Worm (Caenorhabditis elegans) whole organism, late embryonic: ENCODE measurements around the gene Y41C4A.21.
A peak's percentile ranks its signal among the peaks of the same experiment; 100 is the strongest.

Experiments
- ahr-1 ChIP-seq: sonication (generic microtip); optimal IDR thresholded peaks from 2 replicates; lab custom pipeline; 2016; ENCODE audit warnings: missing genetic modification characterization, missing compliant biosample characterization
- ceh-18 ChIP-seq: sonication (generic microtip); optimal IDR thresholded peaks from 2 replicates; lab custom pipeline; 2016; ENCODE audit warnings: missing genetic modification characterization, missing compliant biosample characterization
- ceh-2 ChIP-seq: sonication (generic microtip); optimal IDR thresholded peaks from 2 replicates; lab custom pipeline; 2016; ENCODE audit warnings: missing genotype, missing genetic modification characterization, missing compliant biosample characterization
- ceh-45 ChIP-seq: fragments of 200-800 bp; sonication (Bioruptor generic); IDR thresholded peaks from 2 replicates; pipeline ENCODE4 v1.3.6; 2022; ENCODE audit warnings: missing genetic modification reagents, missing genetic modification characterization, missing compliant biosample characterization
- fkh-10 ChIP-seq: fragments of 150-350 bp; optimal IDR thresholded peaks from 2 replicates; lab custom pipeline; 2014; ENCODE audit warnings: missing biosample characterization, missing genetic modification reagents, missing genetic modification characterization
- hlh-8 ChIP-seq: sonication (generic microtip); optimal IDR thresholded peaks from 2 replicates; lab custom pipeline; 2016; ENCODE audit warnings: missing genotype, missing genetic modification characterization, missing compliant biosample characterization
- lim-6 ChIP-seq: sonication (generic microtip); optimal IDR thresholded peaks from 2 replicates; lab custom pipeline; 2016; ENCODE audit warnings: missing genetic modification characterization, missing compliant biosample characterization
- pha-4 ChIP-seq: fragments of 150-350 bp; optimal IDR thresholded peaks from 2 replicates; lab custom pipeline; 2018; ENCODE audit warnings: missing biosample characterization, missing genetic modification reagents, missing genetic modification characterization
- ref-2 ChIP-seq: sonication (generic microtip); optimal IDR thresholded peaks from 2 replicates; lab custom pipeline; 2016; ENCODE audit warnings: missing genetic modification characterization, missing compliant biosample characterization
- rnt-1 ChIP-seq: sonication (generic microtip); optimal IDR thresholded peaks from 2 replicates; lab custom pipeline; 2016; ENCODE audit warnings: missing genetic modification characterization, missing compliant biosample characterization
- tbx-2 ChIP-seq: sonication (generic microtip); optimal IDR thresholded peaks from 2 replicates; lab custom pipeline; 2016; ENCODE audit warnings: missing genetic modification characterization, missing compliant biosample characterization
- unc-42 ChIP-seq: sonication (generic microtip); optimal IDR thresholded peaks from 2 replicates; lab custom pipeline; 2016; ENCODE audit warnings: missing genotype, missing genetic modification characterization, missing compliant biosample characterization

DNA sequence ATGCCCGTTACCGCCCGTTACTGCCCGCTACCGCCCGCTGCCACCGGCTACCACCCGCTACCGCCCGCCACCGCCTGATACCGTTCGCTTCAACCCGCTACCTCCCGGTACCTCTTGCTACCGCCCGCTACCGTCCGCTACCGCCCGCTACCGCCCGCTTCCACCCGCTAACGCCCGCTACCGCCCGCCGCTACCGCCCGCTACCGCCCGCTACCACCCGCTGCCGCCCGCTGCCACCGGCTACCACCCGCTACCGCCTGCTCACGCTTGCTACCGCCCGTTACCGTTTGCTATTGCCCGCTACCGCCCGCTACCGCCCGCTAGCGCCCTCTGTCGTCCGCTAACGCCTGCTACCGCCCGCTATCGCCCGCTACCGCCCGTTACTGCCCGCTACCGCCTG is 30.3 kb upstream of the Y41C4A.21 start:
- TF ChIP-seq ref-2 (no peak), fkh-10 (GFP tag; lab: Kevin White, UChicago) (no peak), pha-4 (no peak), ceh-45 (GFP tag; lab: Robert Waterston, UW) (0 out of 2 replicates have a peak, but pooled peaks have one; percentile 4), hlh-8 (tag; lab: Kevin White, UChicago) (no peak), ceh-18 (tag; lab: Kevin White, UChicago) (no peak), lim-6 (tag; lab: Kevin White, UChicago) (no peak), rnt-1 (tag; lab: Kevin White, UChicago) (no peak), unc-42 (tag; lab: Kevin White, UChicago) (no peak), ceh-2 (tag; lab: Kevin White, UChicago) (no peak), tbx-2 (tag; lab: Kevin White, UChicago) (no peak), ahr-1 (no peak)
